Worm (Caenorhabditis elegans): Measurements from ENCODE around the gene C35D6.4.
A peak's percentile ranks its signal among the peaks of the same experiment; 100 is the strongest.

Gene C35D6.4

DNA sequence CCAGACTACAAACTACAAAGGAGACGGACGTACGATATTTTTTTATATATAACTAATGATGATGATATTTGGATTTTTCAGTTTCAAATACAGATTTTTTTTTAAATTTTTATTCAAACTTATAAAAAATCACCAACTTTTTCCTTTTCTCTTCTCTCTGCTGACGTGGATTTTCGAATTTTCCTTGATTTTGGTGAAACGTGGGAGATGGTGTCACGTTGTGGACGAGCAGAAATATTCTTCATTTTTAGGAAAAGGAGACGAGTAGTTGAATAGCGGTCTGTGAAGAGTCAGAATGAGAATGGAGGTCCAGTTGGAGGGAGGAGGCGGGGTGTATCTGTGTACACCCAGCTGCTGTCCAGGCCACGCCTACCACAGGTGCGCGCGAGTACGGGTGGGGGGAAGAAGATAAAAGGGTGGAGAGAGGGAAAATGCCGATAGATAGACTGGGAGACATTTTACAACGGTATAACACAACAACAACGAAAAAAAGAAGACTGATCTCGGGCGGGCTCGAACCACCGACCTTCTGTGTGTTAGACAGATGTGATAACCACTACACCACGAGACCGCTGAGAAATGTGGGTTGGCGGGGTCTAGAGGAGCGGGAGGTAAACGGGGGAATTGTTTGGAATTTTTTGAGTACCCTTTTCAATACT is 31.3 kb downstream of the C35D6.4 start, which contains the start of gene Y7A9D.1 (continued):
- peak; percentile 82 for TF ChIP-seq lin-38 (GFP tag; IDR thresholded peaks at IDR 0.05)
- TF ChIP-seq arid-1 (GFP tag; conservative IDR thresholded peaks at IDR 0.05), result peak; percentile 51; the same call in 1 of the 2 replicates
- peak; percentile 65 for TF ChIP-seq spr-3 (GFP tag; optimal IDR thresholded peaks at IDR 0.05)
- 0 out of 2 replicates have a peak, but pooled peaks have one; percentile 15 for TF ChIP-seq daf-19 (GFP tag; conservative IDR thresholded peaks at IDR 0.05)
- no peak for TF ChIP-seq ceh-62 (tag; optimal IDR thresholded peaks at IDR 0.05)
- TF ChIP-seq F44E2.7 (GFP tag; IDR thresholded peaks at IDR 0.05), result no peak
- TF ChIP-seq D1046.2 (GFP tag; IDR thresholded peaks at IDR 0.05), result peak; percentile 82; the same call in 1 of the 2 replicates
- TF ChIP-seq attf-4 (tag; optimal IDR thresholded peaks at IDR 0.05), result no peak
- no peak for TF ChIP-seq zip-2 (tag; optimal IDR thresholded peaks at IDR 0.05)
- no peak for TF ChIP-seq hif-1 (tag; optimal IDR thresholded peaks at IDR 0.05)
- TF ChIP-seq zip-11 (GFP tag; IDR thresholded peaks at IDR 0.05), result no peak
- TF ChIP-seq lin-29 (GFP tag; IDR thresholded peaks at IDR 0.05), result no peak
- no peak for TF ChIP-seq dmd-9 (GFP tag; IDR thresholded peaks at IDR 0.05)
- TF ChIP-seq jun-1 (tag; optimal IDR thresholded peaks at IDR 0.05), result peak; percentile 35
- TF ChIP-seq duxl-1 (tag; optimal IDR thresholded peaks at IDR 0.05; ENCODE audit: poor library complexity), result peak; percentile 47
- peak; percentile 32 for TF ChIP-seq Y5F2A.4 (GFP tag; optimal IDR thresholded peaks at IDR 0.05)
- no peak for TF ChIP-seq nhr-41 (GFP tag; IDR thresholded peaks at IDR 0.05)
- TF ChIP-seq mes-2 (tag; optimal IDR thresholded peaks at IDR 0.05; ENCODE audit: poor library complexity, severe bottlenecking), result no peak
- TF ChIP-seq saeg-2 (GFP tag; IDR thresholded peaks at IDR 0.05), result no peak
- TF ChIP-seq daf-12 (tag; optimal IDR thresholded peaks at IDR 0.05), result no peak
- peak; percentile 76 for TF ChIP-seq aha-1 (tag)
- no peak for TF ChIP-seq lsy-2 (tag; optimal IDR thresholded peaks at IDR 0.05)
- no peak for TF ChIP-seq Y75B8A.6 (GFP tag; IDR thresholded peaks at IDR 0.05)
- peak; percentile 61 for TF ChIP-seq php-3 (GFP tag; IDR thresholded peaks at IDR 0.05)
- no peak for TF ChIP-seq nhr-25 (tag; optimal IDR thresholded peaks at IDR 0.05; ENCODE audit: borderline replicate concordance, insufficient read depth)
- TF ChIP-seq zfp-3 (GFP tag; conservative IDR thresholded peaks at IDR 0.05), result no peak
- TF ChIP-seq nhr-11 (tag; optimal IDR thresholded peaks at IDR 0.05), result no peak
- TF ChIP-seq nhr-6 (tag; optimal IDR thresholded peaks at IDR 0.05), result peak; percentile 17
- TF ChIP-seq mep-1 (tag; optimal IDR thresholded peaks at IDR 0.05), result peak; percentile 75
- TF ChIP-seq ceh-44 (GFP tag; IDR thresholded peaks at IDR 0.05), result peak; percentile 62; the same call in 1 of the 2 replicates
- no peak for TF ChIP-seq tra-1 (GFP tag; IDR thresholded peaks at IDR 0.05)
- peak; percentile 63; the same call in 1 of the 2 replicates for TF ChIP-seq madf-9 (GFP tag; conservative IDR thresholded peaks at IDR 0.05)
- peak; percentile 24 for TF ChIP-seq unc-130 (GFP tag; optimal IDR thresholded peaks at IDR 0.05)
- TF ChIP-seq ceh-28 (tag; optimal IDR thresholded peaks at IDR 0.05), result no peak
- no peak for TF ChIP-seq aly-2 (tag; optimal IDR thresholded peaks at IDR 0.05)
- TF ChIP-seq dpl-1 (GFP tag; optimal IDR thresholded peaks at IDR 0.05), result peak; percentile 30
- no peak for TF ChIP-seq madf-5 (GFP tag; IDR thresholded peaks at IDR 0.05)
- no peak for TF ChIP-seq fos-1 (tag; optimal IDR thresholded peaks at IDR 0.05)
- no peak for TF ChIP-seq cey-2 (tag; optimal IDR thresholded peaks at IDR 0.05; ENCODE audit: borderline replicate concordance, insufficient read depth)
- no peak for TF ChIP-seq pqm-1 (tag; optimal IDR thresholded peaks at IDR 0.05)
- no peak for TF ChIP-seq lin-1 (GFP tag; IDR thresholded peaks at IDR 0.05)
- peak; percentile 11 for TF ChIP-seq nhr-48 (tag; optimal IDR thresholded peaks at IDR 0.05)
- TF ChIP-seq zag-1 (tag; optimal IDR thresholded peaks at IDR 0.05), result no peak
- no peak for TF ChIP-seq ces-1 (GFP tag; optimal IDR thresholded peaks at IDR 0.05)
- TF ChIP-seq lir-3 (tag; optimal IDR thresholded peaks at IDR 0.05), result no peak
- TF ChIP-seq ztf-7 (tag; optimal IDR thresholded peaks at IDR 0.05), result peak; percentile 18
- no peak for TF ChIP-seq zfp-2 (tag; optimal IDR thresholded peaks at IDR 0.05)
- TF ChIP-seq ctbp-1 (GFP tag; IDR thresholded peaks at IDR 0.05), result peak; percentile 83
- TF ChIP-seq skn-1 (tag; optimal IDR thresholded peaks at IDR 0.05), result no peak
- peak; percentile 65 for TF ChIP-seq dve-1 (tag; optimal IDR thresholded peaks at IDR 0.05; ENCODE audit: insufficient read depth)
